Worm (Caenorhabditis elegans) whole organism, young adult: ENCODE results near the gene C07G3.8.

Experiments
- F10E7.11 ChIP-seq: sonication (generic microtip); optimal IDR thresholded peaks from 2 replicates; lab custom pipeline; 2017; ENCODE audit warnings: mild to moderate bottlenecking, missing genetic modification characterization, moderate library complexity, missing compliant biosample characterization
- F33H1.4 ChIP-seq: fragments of 200-800 bp; sonication (Bioruptor generic); IDR thresholded peaks from 2 replicates; pipeline ENCODE4 v1.3.6; 2022; ENCODE audit warnings: missing genetic modification reagents, missing genetic modification characterization, missing compliant biosample characterization
- F52B5.7 ChIP-seq: sonication (generic microtip); optimal IDR thresholded peaks from 2 replicates; lab custom pipeline; 2016; ENCODE audit warnings: mild to moderate bottlenecking, missing genetic modification characterization, missing compliant biosample characterization
- F55B11.4 ChIP-seq: sonication (generic microtip); optimal IDR thresholded peaks from 2 replicates; lab custom pipeline; 2016; ENCODE audit warnings: missing compliant biosample characterization, missing genetic modification characterization, borderline replicate concordance; ENCODE audit not compliant: insufficient read depth
- F57A8.1 ChIP-seq: fragments of 200-800 bp; sonication (Bioruptor generic); optimal IDR thresholded peaks from 2 replicates; lab custom pipeline; 2018; ENCODE audit warnings: mild to moderate bottlenecking, missing genetic modification characterization, moderate library complexity, missing compliant biosample characterization
- K11D2.4 ChIP-seq: fragments of 200-800 bp; sonication (Bioruptor generic); IDR thresholded peaks from 2 replicates; pipeline ENCODE4 v1.3.6; 2022; ENCODE audit warnings: missing genetic modification reagents, missing genetic modification characterization, missing compliant biosample characterization
- Y53F4B.3 ChIP-seq: fragments of 200-800 bp; sonication (Bioruptor generic); IDR thresholded peaks from 2 replicates; pipeline ENCODE4 v1.3.6; 2022; ENCODE audit warnings: missing genetic modification reagents, missing genetic modification characterization, missing compliant biosample characterization
- Y53G8AR.9 ChIP-seq: fragments of 200-800 bp; sonication (Bioruptor generic); conservative IDR thresholded peaks from 2 replicates; pipeline ENCODE4 v1.3.6; 2022; ENCODE audit warnings: missing genetic modification reagents, missing genetic modification characterization, missing compliant biosample characterization
- Y95B8A.8 ChIP-seq: fragments of 200-800 bp; sonication (Bioruptor generic); IDR thresholded peaks from 2 replicates; pipeline ENCODE4 v1.3.6; 2022; ENCODE audit warnings: missing genetic modification reagents, missing genetic modification characterization, missing compliant biosample characterization
- ama-1 ChIP-seq, 3 experiments: fragments of 150-350 bp in 1 of 3; sonication (generic microtip) in 2 of 3; optimal IDR thresholded peaks; 2 replicates each; lab custom pipeline; 2014 to 2018; ENCODE audit warnings: missing biosample characterization in 2 of 3, missing genetic modification characterization in 2 of 3, missing genetic modification reagents in 2 of 3
- atf-7 ChIP-seq: sonication (generic microtip); optimal IDR thresholded peaks from 2 replicates; lab custom pipeline; 2017; ENCODE audit warnings: mild to moderate bottlenecking, missing genetic modification characterization, missing compliant biosample characterization
- cebp-2 ChIP-seq: fragments of 200-800 bp; sonication (Bioruptor generic); IDR thresholded peaks from 2 replicates; pipeline ENCODE4 v1.3.6; 2022; ENCODE audit warnings: missing genetic modification characterization, missing compliant biosample characterization
- ceh-27 ChIP-seq: fragments of 200-800 bp; sonication (Bioruptor generic); optimal IDR thresholded peaks from 2 replicates; lab custom pipeline; 2018; ENCODE audit warnings: mild to moderate bottlenecking, missing genetic modification characterization, moderate library complexity, missing compliant biosample characterization
- ceh-58 ChIP-seq: fragments of 200-800 bp; sonication (Bioruptor generic); IDR thresholded peaks from 2 replicates; pipeline ENCODE4 v1.3.6; 2022; ENCODE audit warnings: missing genetic modification characterization, missing compliant biosample characterization
- egl-44 ChIP-seq: fragments of 200-800 bp; sonication (Bioruptor generic); IDR thresholded peaks from 2 replicates; pipeline ENCODE4 v1.3.6; 2022; ENCODE audit warnings: missing genetic modification reagents, missing genetic modification characterization, missing compliant biosample characterization
- egrh-3 ChIP-seq: fragments of 200-800 bp; sonication (Bioruptor generic); IDR thresholded peaks from 2 replicates; pipeline ENCODE4 v1.3.6; 2022; ENCODE audit warnings: missing genetic modification reagents, missing genetic modification characterization, missing compliant biosample characterization
- ekl-4 ChIP-seq: fragments of 200-800 bp; sonication (Bioruptor generic); IDR thresholded peaks from 2 replicates; pipeline ENCODE4 v1.3.6; 2022; ENCODE audit warnings: missing genetic modification reagents, missing genetic modification characterization, missing compliant biosample characterization
- fkh-3 ChIP-seq: sonication (generic microtip); optimal IDR thresholded peaks from 2 replicates; lab custom pipeline; 2016; ENCODE audit warnings: mild to moderate bottlenecking, missing genetic modification characterization, missing compliant biosample characterization
- hlh-12 ChIP-seq: sonication (generic microtip); optimal IDR thresholded peaks from 2 replicates; lab custom pipeline; 2016; ENCODE audit warnings: missing genetic modification characterization, missing compliant biosample characterization
- hmg-1.2 ChIP-seq: fragments of 200-800 bp; sonication (Bioruptor generic); IDR thresholded peaks from 2 replicates; pipeline ENCODE4 v1.3.6; 2022; ENCODE audit warnings: missing genetic modification reagents, missing genetic modification characterization, missing compliant biosample characterization
- hmg-20 ChIP-seq: fragments of 200-800 bp; sonication (Bioruptor generic); IDR thresholded peaks from 2 replicates; pipeline ENCODE4 v1.3.6; 2022; ENCODE audit warnings: missing genetic modification reagents, missing genetic modification characterization, missing compliant biosample characterization
- lsy-27 ChIP-seq: sonication (generic microtip); optimal IDR thresholded peaks from 2 replicates; lab custom pipeline; 2017; ENCODE audit warnings: missing genetic modification characterization, mild to moderate bottlenecking, missing compliant biosample characterization, antibody characterized with exemption, missing genotype, borderline replicate concordance; ENCODE audit not compliant: insufficient read depth
- madf-3 ChIP-seq: fragments of 200-800 bp; sonication (Bioruptor generic); IDR thresholded peaks from 2 replicates; pipeline ENCODE4 v1.3.6; 2022; ENCODE audit warnings: missing genetic modification reagents, missing genetic modification characterization, missing compliant biosample characterization
- madf-8 ChIP-seq: fragments of 200-800 bp; sonication (Bioruptor generic); conservative IDR thresholded peaks from 2 replicates; pipeline ENCODE4 v1.3.6; 2022; ENCODE audit warnings: missing genetic modification reagents, missing genetic modification characterization, missing compliant biosample characterization
- mcd-1 ChIP-seq: fragments of 200-800 bp; sonication (Bioruptor generic); IDR thresholded peaks from 2 replicates; pipeline ENCODE4 v1.3.6; 2022; ENCODE audit warnings: missing genetic modification reagents, missing genetic modification characterization, missing compliant biosample characterization
- mel-28 ChIP-seq: sonication (generic microtip); optimal IDR thresholded peaks from 2 replicates; lab custom pipeline; 2016; ENCODE audit warnings: borderline replicate concordance, mild to moderate bottlenecking, missing genetic modification characterization, missing compliant biosample characterization
- mxl-1 ChIP-seq: sonication (generic microtip); optimal IDR thresholded peaks from 2 replicates; lab custom pipeline; 2016; ENCODE audit warnings: missing genetic modification characterization, missing compliant biosample characterization
- nhr-120 ChIP-seq: fragments of 200-800 bp; sonication (Bioruptor generic); IDR thresholded peaks from 2 replicates; pipeline ENCODE4 v1.3.6; 2022; ENCODE audit warnings: missing genetic modification characterization, missing compliant biosample characterization
- pbrm-1 ChIP-seq: fragments of 200-800 bp; sonication (Bioruptor generic); IDR thresholded peaks from 2 replicates; pipeline ENCODE4 v1.3.6; 2022; ENCODE audit warnings: missing genetic modification reagents, missing genetic modification characterization, missing compliant biosample characterization
- pha-4 ChIP-seq: fragments of 150-350 bp; sonication (generic microtip); optimal IDR thresholded peaks from 2 replicates; lab custom pipeline; 2014; ENCODE audit warnings: missing biosample characterization, missing genetic modification reagents, missing genetic modification characterization
- rcor-1 ChIP-seq: fragments of 200-800 bp; sonication (Bioruptor generic); IDR thresholded peaks from 2 replicates; pipeline ENCODE4 v1.3.6; 2022; ENCODE audit warnings: missing genetic modification reagents, missing genetic modification characterization, missing compliant biosample characterization
- repo-1 ChIP-seq: sonication (generic microtip); optimal IDR thresholded peaks from 2 replicates; lab custom pipeline; 2017; ENCODE audit warnings: mild to moderate bottlenecking, missing genetic modification characterization, missing compliant biosample characterization
- snpc-3.4 ChIP-seq: sonication (generic microtip); optimal IDR thresholded peaks from 2 replicates; lab custom pipeline; 2017; ENCODE audit warnings: missing genetic modification characterization, mild to moderate bottlenecking, missing compliant biosample characterization, antibody characterized with exemption, moderate library complexity, missing genotype, missing genetic modification reagents
- snpc-4 ChIP-seq, 5 experiments: fragments of 150-350 bp in 1 of 5; sonication (generic microtip) in 4 of 5; optimal IDR thresholded peaks; 2 replicates each; lab custom pipeline; 2014 to 2018; ENCODE audit warnings: missing genetic modification characterization in 5 of 5, missing biosample characterization in 3 of 5, antibody characterized with exemption in 2 of 5, mild to moderate bottlenecking in 2 of 5, missing compliant biosample characterization in 2 of 5, missing genotype in 2 of 5, moderate library complexity in 2 of 5, missing genetic modification reagents in 1 of 5
- unc-130 ChIP-seq: sonication (generic microtip); optimal IDR thresholded peaks from 2 replicates; lab custom pipeline; 2016; ENCODE audit warnings: missing genetic modification reagents, missing genetic modification characterization, missing compliant biosample characterization
- xnd-1 ChIP-seq: sonication (generic microtip); optimal IDR thresholded peaks from 2 replicates; lab custom pipeline; 2016; ENCODE audit warnings: missing genotype, missing genetic modification reagents, missing genetic modification characterization, missing compliant biosample characterization
- zfh-2 ChIP-seq: fragments of 200-800 bp; sonication (Bioruptor generic); conservative IDR thresholded peaks from 2 replicates; pipeline ENCODE4 v1.3.6; 2022; ENCODE audit warnings: missing genetic modification reagents, missing genetic modification characterization, missing compliant biosample characterization
- ztf-26 ChIP-seq: sonication (generic microtip); optimal IDR thresholded peaks from 2 replicates; lab custom pipeline; 2017; ENCODE audit warnings: missing genetic modification characterization, missing compliant biosample characterization
- ztf-3 ChIP-seq: fragments of 200-800 bp; sonication (Bioruptor generic); optimal IDR thresholded peaks from 2 replicates; lab custom pipeline; 2018; ENCODE audit warnings: mild to moderate bottlenecking, missing genetic modification characterization, missing compliant biosample characterization
- ztf-6 ChIP-seq: fragments of 200-800 bp; sonication (Bioruptor generic); IDR thresholded peaks from 2 replicates; pipeline ENCODE4 v1.3.6; 2022; ENCODE audit warnings: missing genetic modification reagents, missing genetic modification characterization, missing compliant biosample characterization

Gene C07G3.8

DNA sequence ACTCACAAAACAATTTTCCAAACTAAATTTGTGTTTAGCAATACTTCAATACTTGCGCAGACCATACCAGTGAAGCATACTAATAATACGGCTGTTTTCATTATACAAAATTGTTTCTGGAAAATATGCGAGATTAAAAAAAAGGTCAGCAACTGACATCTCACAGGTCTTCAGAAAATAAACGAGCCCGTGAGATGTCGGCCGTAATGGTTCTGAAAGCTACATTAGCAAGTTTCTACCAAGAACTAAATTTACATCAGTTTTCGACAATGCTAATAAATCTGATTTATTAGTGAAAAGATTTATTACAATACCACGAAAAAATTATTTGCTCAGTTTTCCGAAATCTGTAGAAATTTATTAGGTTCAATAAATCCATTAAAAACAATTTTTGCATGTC is 24.4 kb downstream of the C07G3.8 start, which contains the start of gene srbc-31:
Gene srbc-31, minus strand, starts transcription at position 101 of the 400 bp plus-strand sequence.
- TF ChIP-seq hmg-1.2 (no peak), snpc-3.4 (no peak), ceh-27 (GFP tag; lab: Kevin White, UChicago) (no peak), nhr-120 (GFP tag; lab: Robert Waterston, UW) (no peak), ceh-58 (GFP tag; lab: Robert Waterston, UW) (no peak), egrh-3 (no peak), xnd-1 (tag; lab: Kevin White, UChicago) (no peak), zfh-2 (no peak), F55B11.4 (tag; lab: Kevin White, UChicago) (no peak), F57A8.1 (GFP tag; lab: Kevin White, UChicago) (no peak), pha-4 (tag; lab: Kevin White, UChicago) (no peak), fkh-3 (tag; lab: Kevin White, UChicago) (no peak), madf-8 (no peak), snpc-4 (GFP tag; optimal IDR thresholded peaks at IDR 0.05; lab: Kevin White, UChicago) (no peak), snpc-4 (tag; optimal IDR thresholded peaks at IDR 0.05; lab: Kevin White, UChicago) (no peak), unc-130 (GFP tag; lab: Kevin White, UChicago) (no peak), ztf-3 (GFP tag; lab: Kevin White, UChicago) (no peak), mxl-1 (tag; lab: Kevin White, UChicago) (no peak)

DNA sequence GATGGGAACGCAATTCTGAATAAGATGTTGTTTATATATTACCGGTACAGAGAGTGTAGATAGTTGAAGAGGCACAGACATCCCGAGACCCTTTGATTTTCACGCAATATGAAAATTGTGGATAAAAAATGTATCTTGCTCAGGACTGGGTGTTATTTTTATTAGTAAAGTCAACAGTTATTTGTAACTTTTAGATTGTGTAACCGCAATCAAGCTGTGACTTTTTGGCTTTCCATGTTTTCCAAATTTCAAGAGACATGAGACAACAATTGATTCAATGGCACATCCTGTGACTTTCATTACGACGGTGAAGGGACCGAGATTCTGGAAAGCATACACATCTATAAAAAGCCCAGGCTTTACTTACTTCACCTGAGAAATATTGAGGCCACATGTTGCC is 25.7 kb downstream of the C07G3.8 start:
- TF ChIP-seq hmg-1.2 (no peak), K11D2.4 (GFP tag; lab: Robert Waterston, UW) (no peak), mel-28 (tag; lab: Kevin White, UChicago) (no peak), xnd-1 (tag; lab: Kevin White, UChicago) (no peak), Y95B8A.8 (GFP tag; lab: Robert Waterston, UW) (no peak), ztf-6 (GFP tag; lab: Robert Waterston, UW) (no peak), Y53F4B.3 (GFP tag; lab: Robert Waterston, UW) (no peak), rcor-1 (GFP tag; lab: Robert Waterston, UW) (no peak), hmg-20 (GFP tag; lab: Robert Waterston, UW) (no peak), mcd-1 (no peak), atf-7 (tag; lab: Kevin White, UChicago) (no peak), cebp-2 (no peak), F33H1.4 (GFP tag; lab: Robert Waterston, UW) (no peak), Y53G8AR.9 (GFP tag; lab: Robert Waterston, UW) (no peak)
- TF ChIP-seq, all 124 proteins: peak for 0

ce11 chrV:3475021-3475420 is 26.9 kb downstream of the C07G3.8 start, which contains the start of gene oac-2:
Gene oac-2, minus strand, starts transcription at chrV:3475121.
- no peak for TF ChIP-seq hlh-12
- TF ChIP-seq rcor-1 (GFP tag; lab: Robert Waterston, UW): no peak
- no peak for TF ChIP-seq ztf-26 (tag; lab: Kevin White, UChicago)
- TF ChIP-seq lsy-27 (tag; lab: Kevin White, UChicago): no peak
- no peak for TF ChIP-seq egl-44
- no peak for TF ChIP-seq pbrm-1

DNA sequence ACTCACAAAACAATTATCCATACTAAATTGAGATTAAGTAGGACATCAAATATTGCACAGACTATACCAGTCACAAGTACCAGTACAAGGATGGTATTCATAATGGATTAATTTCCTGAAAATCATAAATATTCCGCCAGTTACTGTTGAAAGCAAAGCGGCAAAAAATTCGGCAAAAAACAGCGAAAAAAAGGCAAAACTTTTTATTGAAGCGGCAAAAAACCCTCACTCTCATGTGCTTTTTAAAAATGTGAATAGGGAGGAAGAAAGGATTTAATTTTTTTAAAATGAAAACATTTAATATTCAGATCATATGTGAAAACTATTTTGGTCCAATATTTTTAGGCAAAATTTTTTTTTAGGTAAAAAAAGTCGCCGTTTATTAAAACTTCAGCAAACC is 31.2 kb downstream of the C07G3.8 start, which contains the start of gene srbc-29:
Gene srbc-29, minus strand, starts transcription at position 101 of the 400 bp plus-strand sequence.
- no peak for TF ChIP-seq F10E7.11 (tag; lab: Kevin White, UChicago)
- TF ChIP-seq hmg-20 (GFP tag; lab: Robert Waterston, UW): no peak
- TF ChIP-seq madf-3 (GFP tag; lab: Robert Waterston, UW): no peak
- TF ChIP-seq repo-1 (tag; lab: Kevin White, UChicago): no peak
- TF ChIP-seq ama-1 (optimal IDR thresholded peaks at IDR 0.05; lab: Kevin White, UChicago): no peak
- no peak for TF ChIP-seq ama-1 (GFP tag; optimal IDR thresholded peaks at IDR 0.05; lab: Kevin White, UChicago)
- TF ChIP-seq ekl-4: no peak
- TF ChIP-seq nhr-120 (GFP tag; lab: Robert Waterston, UW): no peak
- no peak for TF ChIP-seq rcor-1 (GFP tag; lab: Robert Waterston, UW)
- TF ChIP-seq F52B5.7 (tag; lab: Kevin White, UChicago): no peak
- no peak for TF ChIP-seq Y53F4B.3 (GFP tag; lab: Robert Waterston, UW)
- TF ChIP-seq, all 124 proteins: peak for 0
